Worm (Caenorhabditis elegans): ENCODE data around the gene max-1.

The max-1 gene

ce11 chrV:13120097-13120496 lies at the start of gene max-1:
Gene max-1 (minus strand): TSS chrV:13120220.
- TF ChIP-seq aha-1 (tag) (peak; percentile 21), lsy-2 (tag; optimal IDR thresholded peaks at IDR 0.05) (no peak), lim-7 (GFP tag; IDR thresholded peaks at IDR 0.05) (no peak)

DNA sequence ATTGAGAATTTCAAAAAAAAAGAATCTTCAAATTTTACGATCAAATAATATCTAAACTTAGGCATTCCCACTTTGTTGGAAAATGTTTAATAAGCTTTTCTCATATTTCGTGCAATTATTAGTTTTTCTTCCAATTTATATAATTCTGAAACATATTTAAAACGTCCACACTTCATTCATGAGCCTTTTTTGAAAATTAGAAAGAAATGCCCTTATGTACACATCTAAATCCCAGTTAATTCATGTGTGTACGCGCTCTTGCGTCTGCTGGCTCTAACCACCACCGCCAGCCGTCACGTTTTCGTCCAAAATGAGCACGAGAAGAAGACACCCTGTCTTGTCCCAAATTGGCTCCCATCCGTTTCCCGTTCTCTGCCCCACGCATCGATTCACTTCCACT lies 46.6 kb upstream of the max-1 start:
- TF ChIP-seq hlh-30 (tag; optimal IDR thresholded peaks at IDR 0.05; ENCODE audit: insufficient read depth) (peak; percentile 34), ZK337.2 (GFP tag; IDR thresholded peaks at IDR 0.05) (no peak), aha-1 (tag) (peak; percentile 93), snpc-1.2 (GFP tag; IDR thresholded peaks at IDR 0.05) (no peak), lin-1 (GFP tag; IDR thresholded peaks at IDR 0.05) (no peak)

DNA sequence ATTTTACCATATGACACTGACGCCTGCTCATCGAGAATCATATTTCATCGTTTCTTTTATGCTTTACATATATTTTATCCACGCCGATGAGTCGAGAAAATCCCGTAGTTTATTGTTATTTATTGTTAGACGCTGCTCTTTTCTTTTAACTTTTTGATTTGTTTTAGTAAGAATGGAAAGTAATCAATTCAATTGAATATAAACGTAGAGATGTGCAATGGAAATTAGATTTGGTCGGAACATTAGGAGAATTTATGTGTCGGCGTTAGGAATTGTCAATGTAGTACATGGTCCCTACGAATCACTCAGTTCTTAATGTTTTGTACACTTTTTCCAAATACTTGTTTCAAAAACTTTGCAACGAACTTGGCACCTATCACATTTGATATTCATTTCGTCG lies 45.2 kb upstream of the max-1 start:
- TF ChIP-seq nhr-76 (tag; optimal IDR thresholded peaks at IDR 0.05) (no peak), ctbp-1 (GFP tag; IDR thresholded peaks at IDR 0.05) (peak; percentile 28; the same call in 1 of the 2 replicates), tra-1 (GFP tag; IDR thresholded peaks at IDR 0.05) (no peak), hlh-11 (tag; optimal IDR thresholded peaks at IDR 0.05) (no peak), nhr-77 (tag; optimal IDR thresholded peaks at IDR 0.05) (no peak), ces-1 (GFP tag; optimal IDR thresholded peaks at IDR 0.05) (peak; percentile 20), fkh-10 (GFP tag; optimal IDR thresholded peaks at IDR 0.05) (peak; percentile 38)

- no peak for TF ChIP-seq mxl-2 (GFP tag; conservative IDR thresholded peaks at IDR 0.05)
- peak; percentile 53 for TF ChIP-seq T20F7.1 (GFP tag; optimal IDR thresholded peaks at IDR 0.05)
- TF ChIP-seq tra-1 (GFP tag; IDR thresholded peaks at IDR 0.05) = peak; percentile 76; the same call in 1 of the 2 replicates
- TF ChIP-seq mes-2 (tag; optimal IDR thresholded peaks at IDR 0.05; ENCODE audit: poor library complexity, severe bottlenecking) = peak; percentile 48
- peak; percentile 7 for TF ChIP-seq mxl-3 (GFP tag; optimal IDR thresholded peaks at IDR 0.05)
- TF ChIP-seq nhr-76 (tag; optimal IDR thresholded peaks at IDR 0.05) = no peak
- TF ChIP-seq fos-1 (tag; optimal IDR thresholded peaks at IDR 0.05) = no peak
- TF ChIP-seq pqm-1 (tag; optimal IDR thresholded peaks at IDR 0.05) = peak; percentile 93
- TF ChIP-seq hlh-30 (tag; optimal IDR thresholded peaks at IDR 0.05; ENCODE audit: insufficient read depth) = peak; percentile 27
- peak; percentile 71 for TF ChIP-seq php-3 (GFP tag; IDR thresholded peaks at IDR 0.05)
- no peak for TF ChIP-seq fkh-10 (GFP tag; optimal IDR thresholded peaks at IDR 0.05)
- TF ChIP-seq ztf-7 (tag; optimal IDR thresholded peaks at IDR 0.05) = no peak
- TF ChIP-seq vab-7 (GFP tag; IDR thresholded peaks at IDR 0.05) = no peak
- TF ChIP-seq nhr-11 (tag; optimal IDR thresholded peaks at IDR 0.05) = no peak
- peak; percentile 48 for TF ChIP-seq nhr-48 (tag; optimal IDR thresholded peaks at IDR 0.05)
- peak; percentile 87 for TF ChIP-seq dmd-6 (GFP tag; IDR thresholded peaks at IDR 0.05)
- TF ChIP-seq nhr-10 (tag; optimal IDR thresholded peaks at IDR 0.05) = no peak
- peak; percentile 63 for TF ChIP-seq nhr-6 (tag; optimal IDR thresholded peaks at IDR 0.05)
- no peak for TF ChIP-seq zfp-3 (GFP tag; conservative IDR thresholded peaks at IDR 0.05)
- no peak for TF ChIP-seq nhr-102 (tag; optimal IDR thresholded peaks at IDR 0.05)
- peak; percentile 79 for TF ChIP-seq aha-1 (tag)
- peak; percentile 21 for TF ChIP-seq nhr-77 (tag; optimal IDR thresholded peaks at IDR 0.05)
- peak; percentile 80 for TF ChIP-seq nhr-28 (tag; optimal IDR thresholded peaks at IDR 0.05)
- TF ChIP-seq Y75B8A.6 (GFP tag; IDR thresholded peaks at IDR 0.05) = no peak
- peak; percentile 86 for TF ChIP-seq hlh-11 (tag; optimal IDR thresholded peaks at IDR 0.05)
- TF ChIP-seq arid-1 (GFP tag; conservative IDR thresholded peaks at IDR 0.05) = 0 out of 2 replicates have a peak, but pooled peaks have one; percentile 17
- no peak for TF ChIP-seq skn-1 (tag; optimal IDR thresholded peaks at IDR 0.05)
- TF ChIP-seq mep-1 (tag; optimal IDR thresholded peaks at IDR 0.05) = peak; percentile 39
- peak; percentile 40; the same call in 1 of the 2 replicates for TF ChIP-seq hmg-1.1 (GFP tag; IDR thresholded peaks at IDR 0.05)
- peak; percentile 44; the same call in 1 of the 2 replicates for TF ChIP-seq T26A8.4 (GFP tag; IDR thresholded peaks at IDR 0.05)
- TF ChIP-seq F37D6.2 (tag; optimal IDR thresholded peaks at IDR 0.05) = no peak
- TF ChIP-seq lin-39 (tag; optimal IDR thresholded peaks at IDR 0.05) = no peak
- no peak for TF ChIP-seq spr-1 (tag; optimal IDR thresholded peaks at IDR 0.05)
- no peak for TF ChIP-seq daf-16 (GFP tag; optimal IDR thresholded peaks at IDR 0.05)
- peak; percentile 83 for TF ChIP-seq daf-16 (tag; optimal IDR thresholded peaks at IDR 0.05)
- TF ChIP-seq dve-1 (tag; optimal IDR thresholded peaks at IDR 0.05; ENCODE audit: insufficient read depth) = peak; percentile 79
- TF ChIP-seq attf-4 (tag; optimal IDR thresholded peaks at IDR 0.05) = no peak
- no peak for TF ChIP-seq nhr-25 (tag; optimal IDR thresholded peaks at IDR 0.05; ENCODE audit: borderline replicate concordance, insufficient read depth)
These were observed 43.8 kb upstream of the max-1 start for ce11 chrV:13163841-13164240.
